Worm (Caenorhabditis elegans) whole organism, midembryonic: ENCODE results near the gene C45G9.2.

Source experiments
- T22C8.4 ChIP-seq: fragments of 200-800 bp; sonication (Bioruptor generic); IDR thresholded peaks from 2 replicates; pipeline ENCODE4 v1.3.6; 2022; ENCODE audit warnings: missing genetic modification characterization, missing compliant biosample characterization
- cog-1 ChIP-seq: sonication (generic microtip); optimal IDR thresholded peaks from 2 replicates; lab custom pipeline; 2016; ENCODE audit warnings: missing genetic modification characterization, missing compliant biosample characterization
- flt-1 ChIP-seq: fragments of 200-800 bp; sonication (Bioruptor generic); IDR thresholded peaks from 2 replicates; pipeline ENCODE4 v1.3.6; 2022; ENCODE audit warnings: missing genetic modification characterization, missing compliant biosample characterization
- klf-2 ChIP-seq: fragments of 200-800 bp; sonication (Bioruptor generic); conservative IDR thresholded peaks from 2 replicates; pipeline ENCODE4 v1.3.6; 2022; ENCODE audit warnings: missing genetic modification reagents, missing genetic modification characterization, missing compliant biosample characterization
- med-1 ChIP-seq: sonication (generic microtip); optimal IDR thresholded peaks from 2 replicates; lab custom pipeline; 2017; ENCODE audit warnings: missing genetic modification characterization, mild to moderate bottlenecking, missing compliant biosample characterization, antibody characterized with exemption, missing genetic modification reagents; ENCODE audit not compliant: insufficient read depth
- ref-1 ChIP-seq: fragments of 200-800 bp; sonication (Bioruptor generic); conservative IDR thresholded peaks from 2 replicates; pipeline ENCODE4 v1.3.6; 2022; ENCODE audit warnings: missing genetic modification reagents, missing genetic modification characterization, missing compliant biosample characterization
- tab-1 ChIP-seq: fragments of 200-800 bp; sonication (Bioruptor generic); IDR thresholded peaks from 2 replicates; pipeline ENCODE4 v1.3.6; 2022; ENCODE audit warnings: missing genetic modification characterization, missing compliant biosample characterization
- ztf-23 ChIP-seq: fragments of 200-800 bp; sonication (Bioruptor generic); IDR thresholded peaks from 2 replicates; pipeline ENCODE4 v1.3.6; 2022; ENCODE audit warnings: missing genetic modification reagents, missing genetic modification characterization, missing compliant biosample characterization

DNA sequence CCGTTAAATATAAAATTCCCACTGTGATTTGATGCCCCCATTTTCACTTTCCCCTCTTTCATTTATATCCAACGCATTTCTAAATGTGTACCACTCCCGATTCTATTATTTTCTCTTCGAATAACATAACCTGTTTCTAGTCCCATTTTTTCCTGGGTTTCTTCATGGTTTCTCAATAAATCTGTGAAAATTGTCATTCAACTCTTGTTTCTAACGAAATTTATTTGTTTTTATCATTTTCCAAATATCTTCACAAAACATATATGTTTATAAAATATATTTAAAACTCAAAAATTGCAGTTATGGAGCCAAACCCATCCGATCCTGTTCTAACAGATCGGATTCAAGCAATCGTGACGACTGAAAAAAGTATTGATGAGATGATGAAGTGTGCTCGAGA lies 47.9 kb upstream of the C45G9.2 start, which contains the start of gene mdt-11:
- TF ChIP-seq med-1 (GFP tag; lab: Kevin White, UChicago) = no peak
- no peak for TF ChIP-seq cog-1 (tag; lab: Kevin White, UChicago)
- TF ChIP-seq ztf-23 (GFP tag; lab: Robert Waterston, UW) = no peak
- no peak for TF ChIP-seq T22C8.4
- TF ChIP-seq flt-1 = no peak
- no peak for TF ChIP-seq klf-2 (GFP tag; lab: Robert Waterston, UW)
- TF ChIP-seq ref-1 = no peak
- TF ChIP-seq tab-1 (GFP tag; lab: Robert Waterston, UW) = no peak
